Fruit fly (Drosophila melanogaster) S2 (cell line): ENCODE data around the gene CG11889.

Source experiments
- CG8478 ChIP-seq: fragments of >200 bp; optimal IDR thresholded peaks from 2 replicates; lab custom pipeline; 2018
- CTCF ChIP-seq, 2 experiments: fragments of >200 bp; optimal IDR thresholded peaks; 2 replicates each; lab custom pipeline; 2018

DNA sequence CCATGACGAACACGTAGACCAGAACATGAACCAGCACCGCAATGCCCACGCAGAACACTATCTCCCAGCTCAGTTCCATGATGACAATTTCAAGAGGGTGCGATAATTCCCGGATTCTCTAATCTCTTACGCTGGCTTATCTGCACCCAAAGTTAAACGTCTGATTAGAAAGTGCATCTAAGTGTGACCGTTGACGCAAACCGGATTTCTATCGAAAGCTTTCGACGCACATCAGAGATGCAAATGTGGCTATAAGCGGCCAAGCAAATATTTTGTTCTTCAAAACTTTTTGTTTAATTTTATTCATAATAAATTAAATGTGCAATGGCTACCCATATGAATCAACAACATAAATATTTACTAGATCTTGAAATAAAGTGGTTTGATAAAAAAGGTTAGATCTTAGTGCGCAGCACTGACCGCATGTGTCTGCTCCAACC lies 7.7 kb upstream of the CG11889 start, which contains the start of the genes Kdsr and CG11858:
- TF ChIP-seq CTCF (optimal IDR thresholded peaks at IDR 0.05; lab: Kevin White, UChicago) (no peak), CG8478 (no peak)
